Fruit fly (Drosophila melanogaster): ENCODE data around the gene Rsph3.

Rsph3 gene

DNA sequence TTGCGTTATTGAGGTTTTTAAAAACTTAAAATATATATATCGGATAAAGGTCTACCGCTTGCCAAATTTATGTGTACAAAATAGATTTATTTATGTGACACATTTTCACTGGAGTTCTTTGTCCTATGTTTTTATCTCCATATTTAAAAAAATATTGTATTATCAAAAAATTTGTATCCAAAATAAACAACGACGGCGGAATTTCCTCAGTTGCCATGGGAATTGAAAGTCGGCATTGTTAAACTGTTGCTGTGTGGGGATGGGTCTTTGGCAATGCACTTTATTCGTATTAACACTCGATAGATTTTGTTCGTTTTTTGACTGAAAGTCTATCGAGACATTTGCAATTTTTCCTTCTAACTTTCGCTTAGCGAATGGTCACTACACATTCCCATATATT lies at the start of gene Rsph3:
Gene Rsph3 (minus strand): TSS at position 101 of the 400 bp plus-strand sequence.
- TF ChIP-seq gl (tag; optimal IDR thresholded peaks at IDR 0.05) = no peak
- no peak for TF ChIP-seq CG34367 (tag; optimal IDR thresholded peaks at IDR 0.05)
- TF ChIP-seq CG8301 (tag; optimal IDR thresholded peaks at IDR 0.05) = no peak
- no peak for TF ChIP-seq CG17806 (tag; optimal IDR thresholded peaks at IDR 0.05)
- no peak for TF ChIP-seq CG15710 (tag; optimal IDR thresholded peaks at IDR 0.05)
- no peak for TF ChIP-seq CG8159 (tag; optimal IDR thresholded peaks at IDR 0.05)
- TF ChIP-seq CG12605 (GFP tag; IDR thresholded peaks at IDR 0.05) = no peak
- no peak for TF ChIP-seq CG13204 (GFP tag; optimal IDR thresholded peaks at IDR 0.05)
- TF ChIP-seq CG10348 (GFP tag; IDR thresholded peaks at IDR 0.05) = no peak

- TF ChIP-seq CG17806 (tag; optimal IDR thresholded peaks at IDR 0.05) = no peak
- no peak for TF ChIP-seq CG12605 (GFP tag; IDR thresholded peaks at IDR 0.05)
- no peak for TF ChIP-seq rn (GFP tag; IDR thresholded peaks at IDR 0.05)
- no peak for TF ChIP-seq CG14655 (GFP tag; optimal IDR thresholded peaks at IDR 0.05)
- TF ChIP-seq Snoo (tag; optimal IDR thresholded peaks at IDR 0.05) = no peak
- no peak for TF ChIP-seq CG34367 (tag; optimal IDR thresholded peaks at IDR 0.05)
- no peak for TF ChIP-seq fd96Ca (GFP tag; IDR thresholded peaks at IDR 0.05)
- no peak for TF ChIP-seq CG8301 (tag; optimal IDR thresholded peaks at IDR 0.05)
- no peak for TF ChIP-seq Pif1B (GFP tag; optimal IDR thresholded peaks at IDR 0.05)
- TF ChIP-seq Ets98B (GFP tag; IDR thresholded peaks at IDR 0.05) = no peak
- no peak for TF ChIP-seq gl (tag; optimal IDR thresholded peaks at IDR 0.05)
- TF ChIP-seq CG32121 (GFP tag; IDR thresholded peaks at IDR 0.05) = no peak
- no peak for TF ChIP-seq CG9948 (tag; optimal IDR thresholded peaks at IDR 0.05)
- TF ChIP-seq Pif1A (GFP tag; optimal IDR thresholded peaks at IDR 0.05) = no peak
- no peak for TF ChIP-seq CG4496 (GFP tag; IDR thresholded peaks at IDR 0.05)
- TF ChIP-seq CG8159 (tag; optimal IDR thresholded peaks at IDR 0.05) = no peak
- no peak for TF ChIP-seq CG15710 (tag; optimal IDR thresholded peaks at IDR 0.05)
- no peak for TF ChIP-seq CG13204 (GFP tag; optimal IDR thresholded peaks at IDR 0.05)
- no peak for TF ChIP-seq EcR (GFP tag; optimal IDR thresholded peaks at IDR 0.05)
Measured at dm6 chr3L:6811106-6811505, 48.1 kb upstream of the Rsph3 start.

DNA sequence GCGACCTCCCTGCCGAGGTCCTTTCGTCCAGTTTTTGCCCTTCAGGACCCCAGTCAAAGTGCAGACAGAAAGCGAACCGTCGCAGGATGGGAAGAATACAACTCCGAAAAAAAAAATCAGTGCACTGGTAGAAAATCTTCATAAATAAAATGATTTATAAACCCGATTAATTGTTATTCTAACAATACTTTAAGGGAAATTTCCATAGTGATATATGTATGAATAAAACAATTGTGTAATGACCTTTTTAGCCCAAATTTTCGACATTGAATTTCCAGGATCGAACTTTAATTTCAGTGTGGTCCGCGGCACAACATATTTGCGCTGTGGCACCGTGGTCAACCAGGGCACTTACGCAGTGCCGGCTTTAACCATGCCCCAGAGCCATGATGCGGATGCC lies 46.4 kb upstream of the Rsph3 start:
- TF ChIP-seq CG14655 (GFP tag; optimal IDR thresholded peaks at IDR 0.05) (peak; percentile 25), CG13204 (GFP tag; optimal IDR thresholded peaks at IDR 0.05) (no peak), CG15710 (tag; optimal IDR thresholded peaks at IDR 0.05) (peak; percentile 27), CG9948 (tag; optimal IDR thresholded peaks at IDR 0.05) (peak; percentile 52), CG4496 (GFP tag; IDR thresholded peaks at IDR 0.05) (no peak), CG17806 (tag; optimal IDR thresholded peaks at IDR 0.05) (peak; percentile 57), CG8159 (tag; optimal IDR thresholded peaks at IDR 0.05) (peak; percentile 65), rn (GFP tag; IDR thresholded peaks at IDR 0.05) (no peak), Pif1B (GFP tag; optimal IDR thresholded peaks at IDR 0.05) (no peak), gl (tag; optimal IDR thresholded peaks at IDR 0.05) (peak; percentile 31), Snoo (tag; optimal IDR thresholded peaks at IDR 0.05) (no peak), EcR (GFP tag; optimal IDR thresholded peaks at IDR 0.05) (no peak), CG34367 (tag; optimal IDR thresholded peaks at IDR 0.05) (peak; percentile 17), D1 (tag; optimal IDR thresholded peaks at IDR 0.05) (no peak), CG8301 (tag; optimal IDR thresholded peaks at IDR 0.05) (peak; percentile 18), fd96Ca (GFP tag; IDR thresholded peaks at IDR 0.05) (no peak), Pif1A (GFP tag; optimal IDR thresholded peaks at IDR 0.05) (peak; percentile 32), CG32121 (GFP tag; IDR thresholded peaks at IDR 0.05) (no peak), CG10348 (GFP tag; IDR thresholded peaks at IDR 0.05) (no peak), CG12605 (GFP tag; IDR thresholded peaks at IDR 0.05) (no peak), Ets98B (GFP tag; IDR thresholded peaks at IDR 0.05) (no peak)

DNA sequence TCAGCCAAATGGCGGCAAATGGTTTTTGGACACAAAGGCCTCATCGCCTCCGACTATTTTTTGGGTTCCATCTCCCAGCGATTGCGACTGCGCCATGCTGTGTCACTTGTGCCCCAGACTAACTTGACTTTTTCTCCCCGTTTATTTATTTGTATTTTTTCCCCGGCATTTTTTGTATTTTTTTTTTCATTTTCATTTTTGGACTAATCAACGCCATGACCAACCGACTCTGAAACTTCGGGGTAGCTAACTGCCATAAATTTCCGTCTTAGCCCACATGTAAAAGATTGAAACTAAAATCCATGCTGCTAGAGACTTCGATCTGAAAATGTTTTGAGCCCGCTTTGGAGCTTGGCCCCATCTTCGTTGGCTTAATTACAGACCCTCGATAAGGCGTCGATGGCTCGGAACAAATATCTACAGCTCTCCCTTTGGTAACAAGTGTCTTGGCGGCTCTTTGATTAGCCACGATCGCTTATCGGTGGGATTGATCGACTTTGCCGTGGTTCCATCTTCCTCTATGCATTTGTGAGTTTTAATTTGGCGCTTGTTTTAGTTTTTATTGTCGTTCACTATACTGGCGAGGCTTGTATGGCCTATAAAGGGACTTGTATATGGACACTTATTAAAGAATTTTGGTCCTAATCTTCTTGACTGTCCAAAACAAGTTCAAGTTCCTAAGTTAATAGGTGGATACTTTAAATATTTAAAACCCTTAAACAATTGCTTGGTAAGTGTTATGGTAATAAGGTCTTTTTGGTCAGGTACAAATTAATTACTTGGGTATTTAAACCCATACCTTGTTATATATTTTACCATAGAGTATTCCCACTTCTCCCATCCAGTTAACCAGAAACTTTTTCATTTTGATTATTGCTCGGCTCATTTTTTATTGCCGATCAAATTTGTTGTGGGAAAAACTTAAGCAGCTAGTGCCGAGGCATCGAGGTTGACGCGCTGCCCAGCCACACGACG lies 44.2 kb upstream of the Rsph3 start:
- no peak for TF ChIP-seq CG14655 (GFP tag; optimal IDR thresholded peaks at IDR 0.05)
- TF ChIP-seq Ets98B (GFP tag; IDR thresholded peaks at IDR 0.05) = no peak
- TF ChIP-seq CG4496 (GFP tag; IDR thresholded peaks at IDR 0.05) = no peak
- no peak for TF ChIP-seq rn (GFP tag; IDR thresholded peaks at IDR 0.05)
- TF ChIP-seq CG12605 (GFP tag; IDR thresholded peaks at IDR 0.05) = no peak
- no peak for TF ChIP-seq Pif1A (GFP tag; optimal IDR thresholded peaks at IDR 0.05)
- no peak for TF ChIP-seq CG34367 (tag; optimal IDR thresholded peaks at IDR 0.05)
- no peak for TF ChIP-seq gl (tag; optimal IDR thresholded peaks at IDR 0.05)
- TF ChIP-seq CG32121 (GFP tag; IDR thresholded peaks at IDR 0.05) = no peak
- no peak for TF ChIP-seq CG8301 (tag; optimal IDR thresholded peaks at IDR 0.05)

DNA sequence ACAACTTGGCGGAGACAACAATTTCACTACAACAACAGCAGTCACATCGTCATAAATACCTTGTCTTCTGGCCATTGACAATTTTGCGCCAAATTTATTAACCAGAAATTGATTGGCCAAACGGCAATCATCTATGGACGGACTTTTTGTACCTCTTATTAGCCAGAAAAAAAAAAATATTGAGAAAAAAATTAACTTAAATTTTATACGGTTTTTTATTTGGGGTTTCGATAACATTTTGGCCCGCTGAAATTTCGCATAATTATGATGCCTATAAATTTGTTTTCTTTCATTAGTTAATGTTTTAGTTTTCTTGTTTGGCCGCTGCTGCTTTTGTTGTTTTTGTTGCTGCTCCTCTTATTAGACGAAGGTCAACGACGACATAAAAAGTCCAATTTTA lies 41.0 kb upstream of the Rsph3 start:
- no peak for TF ChIP-seq CG13204 (GFP tag; optimal IDR thresholded peaks at IDR 0.05)
- TF ChIP-seq rn (GFP tag; IDR thresholded peaks at IDR 0.05) = no peak
- no peak for TF ChIP-seq gl (tag; optimal IDR thresholded peaks at IDR 0.05)
- no peak for TF ChIP-seq CG12605 (GFP tag; IDR thresholded peaks at IDR 0.05)
- no peak for TF ChIP-seq EcR (GFP tag; optimal IDR thresholded peaks at IDR 0.05)
- TF ChIP-seq CG32121 (GFP tag; IDR thresholded peaks at IDR 0.05) = no peak
- no peak for TF ChIP-seq Ets98B (GFP tag; IDR thresholded peaks at IDR 0.05)
- TF ChIP-seq CG4496 (GFP tag; IDR thresholded peaks at IDR 0.05) = no peak
- no peak for TF ChIP-seq CG15710 (tag; optimal IDR thresholded peaks at IDR 0.05)
- TF ChIP-seq CG8159 (tag; optimal IDR thresholded peaks at IDR 0.05) = no peak
- no peak for TF ChIP-seq D1 (tag; optimal IDR thresholded peaks at IDR 0.05)
- no peak for TF ChIP-seq CG17806 (tag; optimal IDR thresholded peaks at IDR 0.05)
- no peak for TF ChIP-seq fd96Ca (GFP tag; IDR thresholded peaks at IDR 0.05)
- no peak for TF ChIP-seq CG10348 (GFP tag; IDR thresholded peaks at IDR 0.05)
- TF ChIP-seq Pif1A (GFP tag; optimal IDR thresholded peaks at IDR 0.05) = no peak
- no peak for TF ChIP-seq CG9948 (tag; optimal IDR thresholded peaks at IDR 0.05)
- TF ChIP-seq Pif1B (GFP tag; optimal IDR thresholded peaks at IDR 0.05) = no peak
- no peak for TF ChIP-seq CG8301 (tag; optimal IDR thresholded peaks at IDR 0.05)

Data from whole organism, pupa.